Fruit fly (Drosophila melanogaster): ENCODE measurements around the gene Uros2.

DNA sequence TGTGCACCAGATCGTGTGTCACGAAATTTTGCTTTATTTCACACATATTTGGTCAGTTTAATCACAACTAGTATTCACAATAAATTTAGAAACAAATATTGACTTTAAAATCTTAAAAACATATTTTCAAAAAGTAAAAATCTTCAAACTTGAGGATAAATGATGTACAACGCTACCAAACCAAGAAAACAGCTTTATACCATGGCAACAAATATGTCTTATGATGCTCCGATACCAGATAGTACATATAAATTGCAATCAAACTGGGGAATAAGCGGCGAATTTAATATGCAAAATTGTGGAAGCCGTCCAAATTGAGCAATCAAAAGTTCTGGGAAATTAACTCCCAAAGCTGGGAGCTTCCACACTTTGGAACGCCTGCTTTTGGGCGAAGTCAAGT, 21.0 kb upstream of the Uros2 start, which contains the start of gene CG5623:
- no peak for TF ChIP-seq Hnf4 (GFP tag; optimal IDR thresholded peaks at IDR 0.05)
- no peak for TF ChIP-seq psq (GFP tag; optimal IDR thresholded peaks at IDR 0.05)
- no peak for TF ChIP-seq Dif (GFP tag; optimal IDR thresholded peaks at IDR 0.05; ENCODE audit: partially characterized antibody)
- TF ChIP-seq pan (optimal IDR thresholded peaks at IDR 0.05), result no peak
- no peak for TF ChIP-seq Sp1 (GFP tag; optimal IDR thresholded peaks at IDR 0.05)
- TF ChIP-seq Dfd (GFP tag; optimal IDR thresholded peaks at IDR 0.05), result no peak
- no peak for TF ChIP-seq lola (GFP tag; optimal IDR thresholded peaks at IDR 0.05)
- no peak for TF ChIP-seq Mio (GFP tag; optimal IDR thresholded peaks at IDR 0.05)
- TF ChIP-seq CG9705 (GFP tag; optimal IDR thresholded peaks at IDR 0.05), result no peak
- TF ChIP-seq h (GFP tag; optimal IDR thresholded peaks at IDR 0.05), result no peak
